Fruit fly (Drosophila melanogaster) whole organism, embryonic: ENCODE measurements around the gene ato.

Experiments used
- Blimp-1 ChIP-seq: fragments of 200-800 bp; sonication (Bioruptor generic); optimal IDR thresholded peaks from 3 replicates; lab custom pipeline; 2018; ENCODE audit warnings: missing biosample characterization, missing genetic modification characterization, mild to moderate bottlenecking, moderate library complexity, missing genetic modification reagents
- CG10366 ChIP-seq: fragments of 200-800 bp; sonication (Bioruptor generic); IDR thresholded peaks from 2 replicates; pipeline ENCODE4 v1.3.6; 2022; ENCODE audit warnings: missing biosample characterization, missing genetic modification characterization
- CG11398 ChIP-seq: fragments of 200-800 bp; sonication (Bioruptor generic); optimal IDR thresholded peaks from 2 replicates; lab custom pipeline; 2016; ENCODE audit warnings: missing biosample characterization, missing genetic modification characterization
- CG12299 ChIP-seq: fragments of 200-800 bp; sonication (Bioruptor generic); optimal IDR thresholded peaks from 2 replicates; lab custom pipeline; 2018; ENCODE audit warnings: missing biosample characterization, mild to moderate bottlenecking, missing genetic modification characterization
- CG13624 ChIP-seq: fragments of 200-800 bp; sonication (Bioruptor generic); optimal IDR thresholded peaks from 2 replicates; lab custom pipeline; 2016; ENCODE audit warnings: missing biosample characterization, missing genetic modification characterization
- CG13775 ChIP-seq: fragments of 200-800 bp; sonication (Bioruptor generic); optimal IDR thresholded peaks from 3 replicates; lab custom pipeline; 2017; ENCODE audit warnings: missing biosample characterization, mild to moderate bottlenecking, missing genetic modification characterization
- CG14667 ChIP-seq: fragments of 200-800 bp; sonication (Bioruptor generic); IDR thresholded peaks from 2 replicates; pipeline ENCODE4 v1.3.6; 2022; ENCODE audit warnings: missing biosample characterization, missing genetic modification characterization
- CG15479 ChIP-seq: fragments of 200-800 bp; sonication (Bioruptor generic); optimal IDR thresholded peaks from 3 replicates; lab custom pipeline; 2019; ENCODE audit warnings: missing biosample characterization, mild to moderate bottlenecking, missing genetic modification characterization, moderate library complexity
- CG16815 ChIP-seq: fragments of 200-800 bp; sonication (Bioruptor generic); optimal IDR thresholded peaks from 3 replicates; lab custom pipeline; 2017; ENCODE audit warnings: missing biosample characterization, mild to moderate bottlenecking, missing genetic modification characterization
- CG18599 ChIP-seq: fragments of 200-800 bp; sonication (Bioruptor generic); optimal IDR thresholded peaks from 3 replicates; lab custom pipeline; 2017; ENCODE audit warnings: missing biosample characterization, missing genetic modification characterization, mild to moderate bottlenecking, moderate library complexity, missing genetic modification reagents
- CG18619 ChIP-seq: fragments of 200-800 bp; sonication (Bioruptor generic); optimal IDR thresholded peaks from 3 replicates; lab custom pipeline; 2017; ENCODE audit warnings: missing biosample characterization, mild to moderate bottlenecking, missing genetic modification characterization
- CG30431 ChIP-seq: fragments of 200-800 bp; sonication (Bioruptor generic); optimal IDR thresholded peaks from 2 replicates; lab custom pipeline; 2017; ENCODE audit warnings: missing biosample characterization, missing genetic modification characterization
- CG31388 ChIP-seq: fragments of 200-800 bp; sonication (Bioruptor generic); optimal IDR thresholded peaks from 2 replicates; lab custom pipeline; 2016; ENCODE audit warnings: missing biosample characterization, missing genetic modification characterization
- CG3281 ChIP-seq: fragments of 200-800 bp; sonication (Bioruptor generic); optimal IDR thresholded peaks from 3 replicates; lab custom pipeline; 2017; ENCODE audit warnings: missing biosample characterization, mild to moderate bottlenecking, missing genetic modification characterization
- CG3838 ChIP-seq: fragments of 200-800 bp; sonication (Bioruptor generic); optimal IDR thresholded peaks from 3 replicates; lab custom pipeline; 2016; ENCODE audit warnings: missing biosample characterization, missing genetic modification characterization
- CG4617 ChIP-seq: fragments of 200-800 bp; sonication (Bioruptor generic); optimal IDR thresholded peaks from 3 replicates; lab custom pipeline; 2016; ENCODE audit warnings: missing biosample characterization, missing genetic modification characterization, borderline replicate concordance
- D ChIP-seq, 2 experiments: fragments of 200-800 bp in 1 of 2; fragments of >200 bp in 1 of 2; sonication (Bioruptor generic) in 1 of 2; optimal IDR thresholded peaks; 2 replicates in 1 of 2; 3 replicates in 1 of 2; lab custom pipeline; 2017; ENCODE audit warnings: mild to moderate bottlenecking in 1 of 2, missing biosample characterization in 1 of 2, missing genetic modification characterization in 1 of 2, missing genetic modification reagents in 1 of 2
- Dbx ChIP-seq: fragments of 200-800 bp; sonication (Bioruptor generic); IDR thresholded peaks from 3 replicates; pipeline ENCODE4 v1.3.6; 2022; ENCODE audit warnings: missing biosample characterization, missing genetic modification characterization
- Dp ChIP-seq: fragments of 200-800 bp; sonication (Bioruptor generic); optimal IDR thresholded peaks from 2 replicates; lab custom pipeline; 2018; ENCODE audit warnings: missing biosample characterization, mild to moderate bottlenecking, missing genetic modification characterization, moderate library complexity
- H15 ChIP-seq: fragments of 200-800 bp; sonication (Bioruptor generic); IDR thresholded peaks from 3 replicates; pipeline ENCODE4 v1.3.6; 2022; ENCODE audit warnings: missing biosample characterization, missing genetic modification characterization
- Hand ChIP-seq: fragments of 200-800 bp; sonication (Bioruptor generic); optimal IDR thresholded peaks from 2 replicates; lab custom pipeline; 2017; ENCODE audit warnings: mild to moderate bottlenecking, missing biosample characterization, missing genetic modification reagents, missing genetic modification characterization
- Hmr ChIP-seq: fragments of 200-800 bp; sonication (Bioruptor generic); optimal IDR thresholded peaks from 3 replicates; lab custom pipeline; 2017; ENCODE audit warnings: mild to moderate bottlenecking, missing biosample characterization, missing genetic modification reagents, missing genetic modification characterization
- NC2β ChIP-seq: fragments of 200-800 bp; sonication (Bioruptor generic); optimal IDR thresholded peaks from 2 replicates; lab custom pipeline; 2016; ENCODE audit warnings: missing biosample characterization, missing genetic modification characterization
- Oli ChIP-seq: fragments of 200-800 bp; sonication (Bioruptor generic); optimal IDR thresholded peaks from 2 replicates; lab custom pipeline; 2018; ENCODE audit warnings: missing biosample characterization, mild to moderate bottlenecking, missing genetic modification characterization, moderate library complexity
- Optix ChIP-seq: fragments of 200-800 bp; sonication (Bioruptor generic); IDR thresholded peaks from 3 replicates; pipeline ENCODE4 v1.3.6; 2022; ENCODE audit warnings: missing biosample characterization, missing genetic modification characterization
- Side ChIP-seq: fragments of 200-800 bp; sonication (Bioruptor generic); optimal IDR thresholded peaks from 2 replicates; lab custom pipeline; 2016; ENCODE audit warnings: missing biosample characterization, missing genetic modification characterization
- Sin3A ChIP-seq: fragments of >200 bp; optimal IDR thresholded peaks from 2 replicates; lab custom pipeline; 2018
- Sox102F ChIP-seq: fragments of 200-800 bp; sonication (Bioruptor generic); optimal IDR thresholded peaks from 2 replicates; lab custom pipeline; 2018; ENCODE audit warnings: missing biosample characterization, mild to moderate bottlenecking, missing genetic modification characterization, moderate library complexity
- Ssrp ChIP-seq: fragments of 200-800 bp; sonication (Bioruptor generic); optimal IDR thresholded peaks from 2 replicates; lab custom pipeline; 2018; ENCODE audit warnings: missing biosample characterization, mild to moderate bottlenecking, missing genetic modification characterization, moderate library complexity
- Tbp ChIP-seq: fragments of >200 bp; optimal IDR thresholded peaks from 2 replicates; lab custom pipeline; 2018; ENCODE audit warnings: missing biosample characterization, missing genetic modification characterization
- Xrp1 ChIP-seq: fragments of 200-800 bp; sonication (Bioruptor generic); IDR thresholded peaks from 2 replicates; pipeline ENCODE4 v1.3.6; 2022; ENCODE audit warnings: missing biosample characterization, missing genetic modification characterization
- bbx ChIP-seq: fragments of 200-800 bp; sonication (Bioruptor generic); IDR thresholded peaks from 2 replicates; pipeline ENCODE4 v1.3.6; 2022; ENCODE audit warnings: missing biosample characterization, missing genetic modification characterization; ENCODE audit not compliant: partially characterized antibody
- crc ChIP-seq: fragments of 200-800 bp; sonication (Bioruptor generic); optimal IDR thresholded peaks from 2 replicates; lab custom pipeline; 2016; ENCODE audit warnings: missing biosample characterization, missing genetic modification characterization
- cwo ChIP-seq: fragments of 200-800 bp; sonication (Bioruptor generic); optimal IDR thresholded peaks from 3 replicates; lab custom pipeline; 2017; ENCODE audit warnings: missing biosample characterization, missing genetic modification characterization, mild to moderate bottlenecking, moderate library complexity, missing genetic modification reagents
- danr ChIP-seq: fragments of 200-800 bp; sonication (Bioruptor generic); IDR thresholded peaks from 2 replicates; pipeline ENCODE4 v1.3.6; 2022; ENCODE audit warnings: missing biosample characterization, missing genetic modification characterization
- exex ChIP-seq: fragments of 200-800 bp; sonication (Bioruptor generic); optimal IDR thresholded peaks from 4 replicates; lab custom pipeline; 2018; ENCODE audit warnings: missing biosample characterization, mild to moderate bottlenecking, missing genetic modification characterization, moderate library complexity
- gro ChIP-seq: fragments of 200-800 bp; sonication (Bioruptor generic); optimal IDR thresholded peaks from 2 replicates; lab custom pipeline; 2016; ENCODE audit warnings: missing biosample characterization, missing genetic modification characterization
- jigr1 ChIP-seq: fragments of 200-800 bp; sonication (Bioruptor generic); IDR thresholded peaks from 3 replicates; pipeline ENCODE4 v1.3.6; 2022; ENCODE audit warnings: missing biosample characterization, missing genetic modification characterization
- jing ChIP-seq: fragments of 200-800 bp; sonication (Bioruptor generic); optimal IDR thresholded peaks from 2 replicates; lab custom pipeline; 2018; ENCODE audit warnings: missing biosample characterization, mild to moderate bottlenecking, missing genetic modification characterization
- nom ChIP-seq: fragments of 200-800 bp; sonication (Bioruptor generic); optimal IDR thresholded peaks from 2 replicates; lab custom pipeline; 2017; ENCODE audit warnings: missing biosample characterization, missing genetic modification characterization, mild to moderate bottlenecking, moderate library complexity, missing genetic modification reagents
- pnt ChIP-seq: fragments of 200-800 bp; sonication (Bioruptor generic); optimal IDR thresholded peaks from 3 replicates; lab custom pipeline; 2016; ENCODE audit warnings: missing biosample characterization, missing genetic modification characterization
- pzg ChIP-seq: fragments of 200-800 bp; sonication (Bioruptor generic); optimal IDR thresholded peaks from 3 replicates; lab custom pipeline; 2018; ENCODE audit warnings: missing biosample characterization, mild to moderate bottlenecking, missing genetic modification characterization, moderate library complexity
- scrt ChIP-seq: fragments of 200-800 bp; sonication (Bioruptor generic); optimal IDR thresholded peaks from 2 replicates; lab custom pipeline; 2018; ENCODE audit warnings: missing biosample characterization, mild to moderate bottlenecking, missing genetic modification characterization, moderate library complexity
- shn ChIP-seq: fragments of 200-800 bp; sonication (Bioruptor generic); optimal IDR thresholded peaks from 3 replicates; lab custom pipeline; 2016; ENCODE audit warnings: missing biosample characterization, missing genetic modification characterization
- slbo ChIP-seq: fragments of 200-800 bp; sonication (Bioruptor generic); IDR thresholded peaks from 2 replicates; pipeline ENCODE4 v1.3.6; 2022; ENCODE audit warnings: missing biosample characterization, missing genetic modification characterization
- slou ChIP-seq: fragments of 200-800 bp; sonication (Bioruptor generic); optimal IDR thresholded peaks from 3 replicates; lab custom pipeline; 2016; ENCODE audit warnings: missing biosample characterization, missing genetic modification characterization
- so ChIP-seq: fragments of 200-800 bp; sonication (Bioruptor generic); IDR thresholded peaks from 3 replicates; pipeline ENCODE4 v1.3.6; 2022; ENCODE audit warnings: missing biosample characterization, missing genetic modification characterization
- sug ChIP-seq: fragments of 200-800 bp; optimal IDR thresholded peaks from 2 replicates; lab custom pipeline; 2019; ENCODE audit warnings: missing biosample characterization, mild to moderate bottlenecking, missing genetic modification characterization, moderate library complexity
- tgo ChIP-seq: fragments of 200-800 bp; sonication (Bioruptor generic); IDR thresholded peaks from 3 replicates; pipeline ENCODE4 v1.3.6; 2022; ENCODE audit warnings: missing biosample characterization, missing genetic modification characterization
- tio ChIP-seq: fragments of 200-800 bp; sonication (Bioruptor generic); optimal IDR thresholded peaks from 2 replicates; lab custom pipeline; 2017; ENCODE audit warnings: missing biosample characterization, missing genetic modification characterization, inconsistent platforms
- wek ChIP-seq: fragments of 200-800 bp; sonication (Bioruptor generic); optimal IDR thresholded peaks from 3 replicates; lab custom pipeline; 2018; ENCODE audit warnings: missing biosample characterization, mild to moderate bottlenecking, missing genetic modification characterization, moderate library complexity

ato gene

DNA sequence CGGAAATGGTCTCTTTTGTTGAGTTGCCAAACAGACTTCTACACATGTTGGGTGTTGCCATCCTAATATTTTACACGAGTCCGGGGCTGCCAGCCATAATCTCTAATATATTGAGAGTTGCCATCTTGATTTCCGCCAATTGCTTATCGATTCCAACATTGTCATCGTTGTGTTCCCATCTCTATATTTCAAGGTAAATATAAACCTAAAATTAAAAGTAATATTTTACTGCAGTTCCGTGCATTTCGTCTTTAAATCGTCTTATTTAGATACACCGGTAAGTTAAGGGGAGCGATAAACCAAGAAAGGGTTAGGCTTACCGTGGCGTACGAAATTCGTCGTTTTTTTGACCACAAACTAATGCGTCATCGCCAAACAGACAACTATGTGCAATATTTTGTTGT, 44.5 kb upstream of the ato start, which contains the start of gene PolI (continued):
- TF ChIP-seq sug (peak; percentile 62), slou (GFP tag; lab: Kevin White, UChicago) (no peak), wek (GFP tag; lab: Kevin White, UChicago) (no peak), gro (GFP tag; lab: Kevin White, UChicago) (peak; percentile 81), Dp (GFP tag; lab: Kevin White, UChicago) (peak; percentile 66), Sin3A (peak; percentile 13), pnt (GFP tag; lab: Kevin White, UChicago) (no peak), CG13624 (GFP tag; lab: Kevin White, UChicago) (peak; percentile 60), so (GFP tag; lab: Robert Waterston, UW) (no peak), D (optimal IDR thresholded peaks at IDR 0.05; lab: Kevin White, UChicago) (no peak), D (GFP tag; optimal IDR thresholded peaks at IDR 0.05; lab: Kevin White, UChicago) (no peak), Tbp (GFP tag; lab: Kevin White, UChicago) (no peak), CG13775 (GFP tag; lab: Kevin White, UChicago) (no peak), CG30431 (no peak), tio (GFP tag; lab: Kevin White, UChicago) (no peak), nom (GFP tag; lab: Kevin White, UChicago) (no peak), Oli (tag; lab: Kevin White, UChicago) (no peak), Xrp1 (GFP tag; lab: Robert Waterston, UW) (no peak), tgo (GFP tag; lab: Robert Waterston, UW) (no peak), scrt (GFP tag; lab: Kevin White, UChicago) (no peak), crc (GFP tag; lab: Kevin White, UChicago) (no peak), CG10366 (GFP tag; lab: Robert Waterston, UW) (no peak), pzg (peak; percentile 93), slbo (no peak; the same call in 1 of the 2 replicates), CG16815 (GFP tag; lab: Kevin White, UChicago) (no peak), CG3838 (GFP tag; lab: Kevin White, UChicago) (peak; percentile 6), NC2β (GFP tag; lab: Kevin White, UChicago) (no peak), shn (no peak), jigr1 (no peak), Hmr (GFP tag; lab: Kevin White, UChicago) (peak; percentile 81), Ssrp (tag; lab: Kevin White, UChicago) (no peak), Side (no peak), Hand (GFP tag; lab: Kevin White, UChicago) (no peak), CG15479 (peak; percentile 37), cwo (GFP tag; lab: Kevin White, UChicago) (no peak), danr (no peak), CG18599 (GFP tag; lab: Kevin White, UChicago) (no peak), CG4617 (GFP tag; lab: Kevin White, UChicago) (peak; percentile 91), CG14667 (GFP tag; lab: Robert Waterston, UW) (no peak), CG18619 (GFP tag; lab: Kevin White, UChicago) (no peak), CG12299 (tag; lab: Kevin White, UChicago) (no peak), bbx (GFP tag; lab: Robert Waterston, UW) (peak; percentile 52), Dbx (GFP tag; lab: Robert Waterston, UW) (peak; percentile 39; the same call in 1 of the 3 replicates), Optix (GFP tag; lab: Robert Waterston, UW) (no peak), CG3281 (GFP tag; lab: Kevin White, UChicago) (no peak), Sox102F (GFP tag; lab: Kevin White, UChicago) (no peak), jing (GFP tag; lab: Kevin White, UChicago) (no peak), Blimp-1 (GFP tag; lab: Kevin White, UChicago) (no peak), exex (no peak), CG11398 (GFP tag; lab: Kevin White, UChicago) (no peak), H15 (GFP tag; lab: Robert Waterston, UW) (no peak), CG31388 (GFP tag; lab: Kevin White, UChicago) (no peak)
